Worm (Caenorhabditis elegans): ENCODE results near the gene F57B9.8.

DNA sequence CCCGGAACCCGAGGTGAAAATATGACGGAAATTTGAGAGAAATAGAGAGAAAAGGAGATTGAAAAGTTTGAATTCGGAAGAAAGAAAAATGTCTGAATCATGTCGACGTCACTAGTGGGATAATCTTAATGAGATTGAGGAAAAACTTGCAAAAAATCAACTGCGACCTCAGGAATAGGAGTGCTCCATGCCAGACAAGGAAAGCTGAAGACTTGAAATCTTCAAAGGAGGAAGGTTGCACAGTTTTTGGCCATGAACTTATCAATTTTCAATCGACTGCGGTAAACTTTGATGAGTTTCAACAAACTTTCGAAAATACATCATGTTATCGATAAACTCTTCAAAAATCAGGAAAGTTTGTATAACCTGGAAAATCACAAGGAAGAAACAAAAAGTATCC lies 22.7 kb downstream of the F57B9.8 start, which contains the start of gene pdf-1:
- no peak for TF ChIP-seq flt-1 (GFP tag; IDR thresholded peaks at IDR 0.05)
- TF ChIP-seq ama-1 (optimal IDR thresholded peaks at IDR 0.05), result no peak
- no peak for TF ChIP-seq F13C5.2 (tag; optimal IDR thresholded peaks at IDR 0.05)
- no peak for TF ChIP-seq ceh-36 (tag; optimal IDR thresholded peaks at IDR 0.05)
- TF ChIP-seq B0310.2 (tag; optimal IDR thresholded peaks at IDR 0.05), result no peak
- TF ChIP-seq ets-7 (tag; optimal IDR thresholded peaks at IDR 0.05), result no peak
- no peak for TF ChIP-seq aly-1 (tag; optimal IDR thresholded peaks at IDR 0.05)
